Worm (Caenorhabditis elegans) whole organism, dauer: ENCODE data around the gene nlp-49.

ENCODE experiments used
- unc-62 ChIP-seq: sonication (generic microtip); optimal IDR thresholded peaks from 2 replicates; lab custom pipeline; 2017; ENCODE audit warnings: missing biosample characterization, missing genetic modification reagents, missing genetic modification characterization

nlp-49 gene

DNA sequence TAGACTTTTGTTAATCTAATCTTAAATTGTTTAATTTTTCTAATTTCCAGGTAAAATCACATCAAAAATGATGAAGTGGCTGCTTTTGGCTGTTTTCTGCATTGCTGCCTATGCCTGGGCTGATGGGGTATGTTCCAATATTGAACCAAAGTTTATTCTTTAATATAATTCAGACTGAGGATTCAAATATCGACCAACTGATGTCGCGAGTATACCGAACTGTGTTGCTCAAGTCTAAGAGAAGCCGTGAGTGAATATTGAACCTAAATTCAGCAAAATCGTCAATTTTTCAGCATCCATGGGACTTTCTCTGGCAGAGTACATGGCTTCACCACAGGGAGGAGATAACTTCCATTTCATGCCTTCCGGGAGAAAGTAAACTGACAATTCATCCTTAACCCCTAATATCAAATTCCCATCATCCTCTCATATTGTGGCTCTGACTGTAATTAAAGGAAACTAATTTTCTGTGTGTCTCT lies at the start of gene nlp-49:
nlp-49 (plus strand) TSS at position 51 of the 479 bp plus-strand sequence.
- no peak for TF ChIP-seq unc-62

DNA sequence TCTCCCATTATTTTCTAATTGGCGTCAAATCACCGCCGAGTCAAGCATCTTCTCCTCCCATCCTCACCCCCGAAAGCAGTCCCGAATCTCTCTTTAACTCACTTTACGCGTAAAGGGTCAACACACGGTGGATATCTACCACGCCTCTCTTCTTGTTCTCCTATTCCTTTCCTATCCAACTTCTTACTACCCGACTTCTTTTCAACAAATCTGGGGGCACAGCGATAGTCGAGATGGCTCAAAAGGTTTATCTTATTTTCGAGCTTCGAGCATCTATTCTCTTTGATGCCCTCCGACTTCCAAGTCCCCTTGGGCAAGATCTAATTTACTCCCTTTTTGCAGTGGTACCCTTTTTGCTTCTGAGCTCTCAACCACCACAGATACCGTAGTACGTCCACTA lies 45.3 kb upstream of the nlp-49 start:
- TF ChIP-seq unc-62, result no peak

ce11 chrX:5862408-5862807 lies 42.0 kb upstream of the nlp-49 start, which contains the start of gene ctbp-1:
Gene ctbp-1 (plus strand): TSS chrX:5862708.
- no peak for TF ChIP-seq unc-62

DNA sequence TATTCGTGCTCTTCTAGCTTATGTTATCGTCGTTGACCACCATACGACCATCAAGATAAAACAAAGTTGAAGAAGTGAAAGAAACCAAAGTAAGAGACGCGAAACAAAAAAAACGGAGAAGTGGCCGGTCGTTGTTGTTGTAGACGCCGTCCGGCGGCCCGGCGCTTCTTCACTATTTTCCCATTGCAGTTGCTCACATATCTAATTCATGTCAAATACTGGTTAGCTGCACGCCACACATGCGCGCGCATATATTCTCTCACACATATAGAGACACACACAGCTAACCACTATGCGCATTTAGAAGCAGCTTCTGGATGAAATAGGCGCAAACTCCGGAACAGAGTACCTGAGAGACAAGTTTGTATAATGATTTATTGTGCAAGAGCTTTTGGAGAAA lies 36.4 kb upstream of the nlp-49 start:
- no peak for TF ChIP-seq unc-62

DNA sequence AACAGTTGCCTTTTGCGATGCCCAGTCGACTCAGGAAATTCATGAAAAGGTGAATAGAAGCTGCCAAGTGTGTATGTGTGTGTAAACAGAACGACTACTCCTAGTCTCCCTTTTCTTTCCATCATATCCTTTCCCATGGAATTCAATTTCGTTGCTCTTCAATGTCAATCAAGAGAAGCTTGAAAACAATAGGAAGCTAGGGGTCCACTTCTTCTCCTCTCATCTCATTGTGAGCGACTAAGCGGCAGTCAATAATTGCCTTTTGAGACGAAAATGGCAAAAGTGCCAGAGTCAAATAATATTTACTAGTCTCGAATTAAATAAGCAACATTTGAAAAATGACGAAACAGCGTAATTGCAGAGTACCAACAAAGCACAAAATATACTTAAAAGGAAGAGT lies 34.9 kb upstream of the nlp-49 start:
- no peak for TF ChIP-seq unc-62

ce11 chrX:5872153-5872552 lies 32.3 kb upstream of the nlp-49 start:
- no peak for TF ChIP-seq unc-62

DNA sequence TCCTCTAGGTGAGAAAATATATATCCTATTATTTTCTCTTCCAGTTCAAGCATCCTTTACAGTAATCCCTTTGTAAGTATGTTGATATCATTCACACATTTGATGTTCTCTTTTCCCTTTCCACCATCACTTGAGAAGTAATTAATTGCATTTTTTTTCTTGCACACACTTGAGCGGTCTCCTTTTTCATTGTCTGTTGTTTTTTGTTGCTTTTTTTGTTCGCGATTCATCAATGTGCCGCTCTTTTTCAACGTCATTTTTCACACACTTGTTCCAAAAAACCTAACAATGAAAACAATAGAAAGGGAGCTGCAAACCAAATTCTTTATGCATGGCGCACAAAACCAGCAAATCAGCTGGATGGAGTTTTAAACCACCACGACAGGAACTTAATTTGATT lies 28.9 kb upstream of the nlp-49 start, which contains the start of gene F49E10.4:
F49E10.4 (plus strand) TSS at position 301 of the 400 bp plus-strand sequence.
- no peak for TF ChIP-seq unc-62

DNA sequence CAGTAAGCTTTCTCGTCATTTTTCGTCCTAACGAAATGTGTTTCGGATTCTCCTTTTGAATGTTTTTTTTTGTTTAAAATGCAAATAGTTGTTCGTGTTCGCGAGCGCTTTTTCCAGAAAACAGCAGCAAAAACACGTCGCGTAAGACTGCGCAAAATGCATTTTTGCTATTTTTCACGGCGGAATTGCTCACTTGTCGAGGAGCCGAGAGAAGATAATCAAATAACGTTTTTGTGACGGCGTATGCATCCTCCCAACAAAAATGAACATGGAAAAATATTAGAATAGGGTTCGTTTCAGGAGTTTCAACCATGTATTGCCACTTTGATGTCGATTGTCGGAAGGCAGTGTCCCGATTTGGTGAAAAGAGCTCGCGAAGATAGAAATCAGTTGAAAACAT lies 27.4 kb upstream of the nlp-49 start:
- no peak for TF ChIP-seq unc-62

ce11 chrX:5885565-5885964 lies 18.9 kb upstream of the nlp-49 start, which contains the start of gene flp-7:
Gene flp-7 (plus strand): TSS chrX:5885865.
- TF ChIP-seq unc-62, result no peak

- TF ChIP-seq unc-62, result no peak
Observed at ce11 chrX:5890080-5890479, 14.4 kb upstream of the nlp-49 start, which contains the start of gene F49E10.2. Gene F49E10.2 (plus strand): TSS chrX:5890380.

ce11 chrX:5896001-5896400 lies 8.5 kb upstream of the nlp-49 start:
- no peak for TF ChIP-seq unc-62

- no peak for TF ChIP-seq unc-62
Observed at ce11 chrX:5897038-5897437, 7.4 kb upstream of the nlp-49 start, which contains the start of gene tbc-16. Gene tbc-16 (plus strand): TSS chrX:5897338.

DNA sequence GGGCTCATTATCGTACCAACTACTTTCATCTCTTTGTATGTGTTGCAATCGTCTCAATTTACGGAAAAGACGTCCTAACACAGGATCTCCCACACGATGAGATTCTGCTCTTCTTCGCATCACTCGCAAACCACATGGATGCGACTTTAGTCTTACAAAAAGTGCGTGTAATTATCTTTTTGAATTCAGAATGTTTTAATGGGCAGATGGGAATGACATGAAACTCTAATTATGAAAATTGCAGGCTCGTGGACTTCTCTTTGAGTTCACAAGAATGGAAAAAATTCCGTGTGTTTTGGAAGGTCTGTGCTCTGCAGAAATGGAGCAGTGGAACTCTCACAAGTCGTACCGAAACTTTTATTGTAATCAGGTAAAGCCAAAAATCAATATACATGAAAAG lies 3.0 kb upstream of the nlp-49 start:
- TF ChIP-seq unc-62, result no peak

DNA sequence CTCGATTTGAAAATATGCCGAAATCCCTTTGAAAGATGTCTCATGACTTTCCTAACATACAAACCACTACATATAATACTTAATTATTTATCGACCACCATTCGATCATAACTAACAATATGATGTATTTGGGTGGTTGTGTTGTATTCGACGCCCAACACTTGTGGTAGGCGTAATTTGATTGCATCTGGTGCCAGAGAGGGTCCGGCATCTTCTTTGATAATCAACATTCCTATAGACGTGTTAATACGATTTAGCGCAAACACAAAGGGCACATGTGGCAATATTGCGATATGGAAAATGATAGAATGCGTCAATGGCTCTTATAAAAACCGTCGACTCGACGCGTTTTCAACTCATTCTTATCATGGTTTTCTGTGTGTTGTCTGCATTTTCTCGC lies 557 bp upstream of the nlp-49 start:
- TF ChIP-seq unc-62, result no peak

ce11 chrX:5905764-5906163 lies 1.3 kb downstream of the nlp-49 start:
- no peak for TF ChIP-seq unc-62

ce11 chrX:5917284-5917683 lies 12.8 kb downstream of the nlp-49 start, which contains the start of gene Y23B4A.1:
Gene Y23B4A.1 (minus strand): TSS chrX:5917384.
- TF ChIP-seq unc-62, result no peak

- no peak for TF ChIP-seq unc-62
Observed at ce11 chrX:5919097-5919496, 14.6 kb downstream of the nlp-49 start, which contains the start of gene capa-1. Gene capa-1 (plus strand): TSS chrX:5919397.

- no peak for TF ChIP-seq unc-62
Observed at ce11 chrX:5923672-5924071, 19.2 kb downstream of the nlp-49 start.

DNA sequence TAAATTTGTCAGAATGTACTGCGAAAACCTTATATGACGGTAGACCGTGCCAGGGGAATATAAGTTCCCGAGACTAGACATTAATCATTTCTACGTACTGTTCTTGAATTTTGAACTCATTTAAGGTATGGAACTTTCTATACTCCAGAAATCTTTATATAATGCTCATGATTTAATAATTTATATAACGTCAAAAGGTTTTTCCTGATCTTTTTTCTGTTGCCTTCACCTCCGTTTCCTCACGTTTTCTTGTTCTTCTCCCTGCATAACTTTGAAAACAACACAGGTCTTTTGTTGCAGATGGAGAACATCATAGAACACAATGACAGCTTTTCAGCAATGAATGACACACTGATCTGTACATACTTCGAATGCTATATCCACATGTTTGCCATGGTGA lies 26.4 kb downstream of the nlp-49 start, which contains the start of gene egl-6:
egl-6 (plus strand) TSS at position 301 of the 400 bp plus-strand sequence.
- TF ChIP-seq unc-62, result no peak
